Worm (Caenorhabditis elegans) whole organism, L4 larva: ENCODE measurements around the gene Y105C5A.1269.
A peak's percentile ranks its signal among the peaks of the same experiment; 100 is the strongest.
"Not testable (repeated sequence)": the region's sequence is repeated elsewhere in the genome, so short reads cannot be mapped to it uniquely, and the experiment has no call there.

ENCODE experiments used
- D1046.2 ChIP-seq: fragments of 200-800 bp; sonication (Bioruptor generic); IDR thresholded peaks from 2 replicates; pipeline ENCODE4 v1.3.6; 2022; ENCODE audit warnings: missing genetic modification characterization, missing compliant biosample characterization
- Y105C5A.15 ChIP-seq: fragments of 200-800 bp; sonication (Bioruptor generic); IDR thresholded peaks from 2 replicates; pipeline ENCODE4 v1.3.6; 2022; ENCODE audit warnings: missing genetic modification characterization, missing compliant biosample characterization
- Y48G9A.11 ChIP-seq: fragments of 200-800 bp; sonication (Bioruptor generic); IDR thresholded peaks from 2 replicates; pipeline ENCODE4 v1.3.6; 2022; ENCODE audit warnings: missing genetic modification reagents, missing genetic modification characterization, missing compliant biosample characterization
- Y5F2A.4 ChIP-seq: fragments of 200-800 bp; sonication (Bioruptor generic); optimal IDR thresholded peaks from 2 replicates; lab custom pipeline; 2018; ENCODE audit warnings: mild to moderate bottlenecking, missing genetic modification characterization, missing compliant biosample characterization
- Y75B8A.6 ChIP-seq: fragments of 200-800 bp; sonication (Bioruptor generic); IDR thresholded peaks from 2 replicates; pipeline ENCODE4 v1.3.6; 2022; ENCODE audit warnings: missing genetic modification reagents, missing genetic modification characterization, missing compliant biosample characterization
- ZK337.2 ChIP-seq: fragments of 200-800 bp; sonication (Bioruptor generic); IDR thresholded peaks from 2 replicates; pipeline ENCODE4 v1.3.6; 2022; ENCODE audit warnings: missing genetic modification reagents, missing genetic modification characterization, missing compliant biosample characterization
- ZK546.5 ChIP-seq, 2 experiments: sonication (generic microtip); optimal IDR thresholded peaks; 2 replicates each; lab custom pipeline; 2017; ENCODE audit warnings: missing biosample characterization in 2 of 2, missing genetic modification characterization in 2 of 2
- aha-1 ChIP-seq: fragments of 150-350 bp; peaks from one replicate; lab custom pipeline; 2014; ENCODE audit warnings: missing biosample characterization, missing genetic modification characterization
- aly-2 ChIP-seq: sonication (generic microtip); optimal IDR thresholded peaks from 2 replicates; lab custom pipeline; 2018; ENCODE audit warnings: missing biosample characterization, missing genetic modification characterization
- arid-1 ChIP-seq: fragments of 200-800 bp; sonication (Bioruptor generic); conservative IDR thresholded peaks from 2 replicates; pipeline ENCODE4 v1.3.6; 2022; ENCODE audit warnings: missing genetic modification reagents, missing genetic modification characterization, missing compliant biosample characterization
- ceh-32 ChIP-seq: sonication (generic microtip); optimal IDR thresholded peaks from 2 replicates; lab custom pipeline; 2016; ENCODE audit warnings: mild to moderate bottlenecking, missing genetic modification characterization, missing compliant biosample characterization; ENCODE audit not compliant: poor library complexity
- ceh-44 ChIP-seq: fragments of 200-800 bp; sonication (Bioruptor generic); IDR thresholded peaks from 2 replicates; pipeline ENCODE4 v1.3.6; 2022; ENCODE audit warnings: missing genetic modification reagents, missing genetic modification characterization, missing compliant biosample characterization
- ctbp-1 ChIP-seq: fragments of 200-800 bp; sonication (Bioruptor generic); IDR thresholded peaks from 2 replicates; pipeline ENCODE4 v1.3.6; 2022; ENCODE audit warnings: missing genetic modification reagents, missing genetic modification characterization, missing compliant biosample characterization
- daf-12 ChIP-seq: fragments of 150-350 bp; optimal IDR thresholded peaks from 2 replicates; lab custom pipeline; 2014; ENCODE audit warnings: missing biosample characterization, missing genetic modification reagents, missing genetic modification characterization
- daf-16 ChIP-seq, 3 experiments: sonication (generic microtip); optimal IDR thresholded peaks; 2 replicates each; lab custom pipeline; 2016 to 2017; ENCODE audit warnings: missing genetic modification characterization in 3 of 3, missing genetic modification reagents in 3 of 3, mild to moderate bottlenecking in 2 of 3, missing compliant biosample characterization in 2 of 3, missing biosample characterization in 1 of 3, moderate library complexity in 1 of 3
- daf-8 ChIP-seq: fragments of 200-800 bp; sonication (Bioruptor generic); IDR thresholded peaks from 2 replicates; pipeline ENCODE4 v1.3.6; 2022; ENCODE audit warnings: missing genetic modification characterization, missing compliant biosample characterization
- dmd-9 ChIP-seq: fragments of 200-800 bp; sonication (Bioruptor generic); IDR thresholded peaks from 2 replicates; pipeline ENCODE4 v1.3.6; 2022; ENCODE audit warnings: missing genetic modification reagents, missing genetic modification characterization, missing compliant biosample characterization
- duxl-1 ChIP-seq: sonication (generic microtip); optimal IDR thresholded peaks from 2 replicates; lab custom pipeline; 2016; ENCODE audit warnings: mild to moderate bottlenecking, missing genetic modification characterization, moderate library complexity, missing compliant biosample characterization; ENCODE audit not compliant: poor library complexity
- dve-1 ChIP-seq: sonication (generic microtip); optimal IDR thresholded peaks from 2 replicates; lab custom pipeline; 2017; ENCODE audit warnings: antibody characterized with exemption, mild to moderate bottlenecking, missing genetic modification characterization, missing compliant biosample characterization; ENCODE audit not compliant: insufficient read depth
- egl-43 ChIP-seq: fragments of 200-800 bp; sonication (Bioruptor generic); IDR thresholded peaks from 2 replicates; pipeline ENCODE4 v1.3.6; 2022; ENCODE audit warnings: missing genetic modification reagents, missing genetic modification characterization, missing compliant biosample characterization
- jun-1 ChIP-seq: fragments of 150-350 bp; optimal IDR thresholded peaks from 2 replicates; lab custom pipeline; 2014; ENCODE audit warnings: missing biosample characterization, missing genetic modification reagents, missing genetic modification characterization
- lin-1 ChIP-seq: fragments of 200-800 bp; sonication (Bioruptor generic); IDR thresholded peaks from 2 replicates; pipeline ENCODE4 v1.3.6; 2022; ENCODE audit warnings: missing genetic modification reagents, missing genetic modification characterization, missing compliant biosample characterization
- madf-5 ChIP-seq, 2 experiments: fragments of 200-800 bp; sonication (Bioruptor generic); IDR thresholded peaks; 2 replicates each; pipeline ENCODE4 v1.3.6; 2022; ENCODE audit warnings: missing compliant biosample characterization in 2 of 2, missing genetic modification characterization in 2 of 2
- madf-9 ChIP-seq: fragments of 200-800 bp; sonication (Bioruptor generic); conservative IDR thresholded peaks from 2 replicates; pipeline ENCODE4 v1.3.6; 2022; ENCODE audit warnings: missing genetic modification reagents, missing genetic modification characterization, missing compliant biosample characterization
- mdt-29 ChIP-seq: fragments of 200-800 bp; sonication (Bioruptor generic); IDR thresholded peaks from 2 replicates; pipeline ENCODE4 v1.3.6; 2022; ENCODE audit warnings: missing genetic modification reagents, missing genetic modification characterization, missing compliant biosample characterization
- mep-1 ChIP-seq: fragments of 150-350 bp; sonication (generic microtip); optimal IDR thresholded peaks from 3 replicates; lab custom pipeline; 2014; ENCODE audit warnings: missing biosample characterization, missing genetic modification characterization
- mxl-2 ChIP-seq: fragments of 200-800 bp; sonication (Bioruptor generic); conservative IDR thresholded peaks from 2 replicates; pipeline ENCODE4 v1.3.6; 2022; ENCODE audit warnings: missing genetic modification reagents, missing genetic modification characterization, missing compliant biosample characterization
- nhr-237 ChIP-seq: sonication (generic microtip); optimal IDR thresholded peaks from 2 replicates; lab custom pipeline; 2017; ENCODE audit warnings: missing biosample characterization, missing genetic modification characterization
- nhr-41 ChIP-seq: fragments of 200-800 bp; sonication (Bioruptor generic); IDR thresholded peaks from 2 replicates; pipeline ENCODE4 v1.3.6; 2022; ENCODE audit warnings: missing genetic modification reagents, missing genetic modification characterization, missing compliant biosample characterization
- pha-4 ChIP-seq, 2 experiments: fragments of 150-350 bp in 1 of 2; fragments of 200-800 bp in 1 of 2; sonication (Bioruptor generic) in 1 of 2; IDR thresholded peaks in 1 of 2; optimal IDR thresholded peaks in 1 of 2; 2 replicates each; pipeline versions ENCODE4 v1.3.6 to Lab custom; 2014 to 2022; ENCODE audit warnings: missing genetic modification characterization in 2 of 2, missing genetic modification reagents in 2 of 2, missing biosample characterization in 1 of 2, missing compliant biosample characterization in 1 of 2
- pqm-1 ChIP-seq: sonication (generic microtip); optimal IDR thresholded peaks from 2 replicates; lab custom pipeline; 2017; ENCODE audit warnings: missing biosample characterization, missing genetic modification characterization
- saeg-2 ChIP-seq: fragments of 200-800 bp; sonication (Bioruptor generic); IDR thresholded peaks from 2 replicates; pipeline ENCODE4 v1.3.6; 2022; ENCODE audit warnings: missing genetic modification reagents, missing genetic modification characterization, missing compliant biosample characterization
- set-16 ChIP-seq: fragments of 200-800 bp; sonication (Bioruptor generic); IDR thresholded peaks from 2 replicates; pipeline ENCODE4 v1.3.6; 2022; ENCODE audit warnings: missing genetic modification reagents, missing genetic modification characterization, missing compliant biosample characterization
- snpc-1.2 ChIP-seq: fragments of 200-800 bp; sonication (Bioruptor generic); IDR thresholded peaks from 2 replicates; pipeline ENCODE4 v1.3.6; 2022; ENCODE audit warnings: missing genetic modification reagents, missing genetic modification characterization, missing compliant biosample characterization
- spr-1 ChIP-seq: sonication (generic microtip); optimal IDR thresholded peaks from 2 replicates; lab custom pipeline; 2016; ENCODE audit warnings: mild to moderate bottlenecking, missing genetic modification characterization, missing compliant biosample characterization
- tra-1 ChIP-seq: fragments of 200-800 bp; sonication (Bioruptor generic); IDR thresholded peaks from 2 replicates; pipeline ENCODE4 v1.3.6; 2022; ENCODE audit warnings: missing genetic modification reagents, missing genetic modification characterization, missing compliant biosample characterization
- vab-7 ChIP-seq: fragments of 200-800 bp; sonication (Bioruptor generic); IDR thresholded peaks from 2 replicates; pipeline ENCODE4 v1.3.6; 2022; ENCODE audit warnings: missing genetic modification reagents, missing genetic modification characterization, missing compliant biosample characterization
- zag-1 ChIP-seq: fragments of 150-350 bp; optimal IDR thresholded peaks from 2 replicates; lab custom pipeline; 2014; ENCODE audit warnings: missing biosample characterization, missing genetic modification characterization
- zfp-3 ChIP-seq: fragments of 200-800 bp; sonication (Bioruptor generic); conservative IDR thresholded peaks from 2 replicates; pipeline ENCODE4 v1.3.6; 2022; ENCODE audit warnings: missing genetic modification reagents, missing genetic modification characterization, missing compliant biosample characterization

The Y105C5A.1269 gene

DNA sequence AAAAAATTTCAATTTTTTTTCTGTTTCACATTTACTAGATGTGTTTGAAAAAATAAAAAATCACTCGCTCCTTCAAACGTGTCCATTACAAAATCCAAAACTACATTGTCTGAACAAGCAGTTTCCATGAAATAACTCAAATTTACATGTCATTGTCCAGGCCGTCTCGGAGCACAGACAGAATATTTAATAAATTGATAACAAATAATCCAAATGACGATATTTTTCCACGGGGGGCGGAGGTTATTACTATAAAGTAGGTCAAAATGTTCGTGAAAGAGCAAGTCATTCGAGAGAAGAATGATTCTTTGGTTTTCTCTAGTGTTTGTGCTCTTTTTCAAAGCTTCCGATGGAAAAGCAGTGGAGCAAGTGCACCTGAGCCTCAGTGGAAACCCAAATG, 36.7 kb downstream of the Y105C5A.1269 start, which contains the start of gene Y105C5B.3:
Gene Y105C5B.3 (plus strand): TSS at position 301 of the 400 bp plus-strand sequence.
- TF ChIP-seq zfp-3 (GFP tag; lab: Robert Waterston, UW): no peak
- TF ChIP-seq aly-2: no peak
- no peak for TF ChIP-seq dmd-9
- TF ChIP-seq set-16 (GFP tag; lab: Robert Waterston, UW): no peak
- TF ChIP-seq daf-12 (tag; lab: Kevin White, UChicago): no peak
- TF ChIP-seq jun-1 (tag; lab: Kevin White, UChicago): no peak
- no peak for TF ChIP-seq dve-1 (tag; lab: Kevin White, UChicago)
- TF ChIP-seq spr-1 (tag; lab: Kevin White, UChicago): no peak
- no peak for TF ChIP-seq mep-1 (tag; lab: Kevin White, UChicago)
- TF ChIP-seq daf-16 (GFP tag; optimal IDR thresholded peaks at IDR 0.05; lab: Kevin White, UChicago): no peak
- TF ChIP-seq daf-16 (tag; optimal IDR thresholded peaks at IDR 0.05; lab: Kevin White, UChicago): no peak
- TF ChIP-seq pha-4 (GFP tag; IDR thresholded peaks at IDR 0.05; lab: Robert Waterston, UW): no peak
- no peak for TF ChIP-seq pha-4 (tag; optimal IDR thresholded peaks at IDR 0.05; lab: Kevin White, UChicago)
- no peak for TF ChIP-seq Y105C5A.15 (GFP tag; lab: Robert Waterston, UW)
- no peak for TF ChIP-seq egl-43 (GFP tag; lab: Robert Waterston, UW)
- no peak for TF ChIP-seq ZK546.5 (tag; optimal IDR thresholded peaks at IDR 0.05; lab: Kevin White, UChicago)
- TF ChIP-seq ceh-32 (tag; lab: Kevin White, UChicago): no peak
- TF ChIP-seq pqm-1 (tag; lab: Kevin White, UChicago): no peak
- no peak for TF ChIP-seq duxl-1 (tag; lab: Kevin White, UChicago)
- TF ChIP-seq snpc-1.2: no peak
- no peak for TF ChIP-seq saeg-2 (GFP tag; lab: Robert Waterston, UW)

DNA sequence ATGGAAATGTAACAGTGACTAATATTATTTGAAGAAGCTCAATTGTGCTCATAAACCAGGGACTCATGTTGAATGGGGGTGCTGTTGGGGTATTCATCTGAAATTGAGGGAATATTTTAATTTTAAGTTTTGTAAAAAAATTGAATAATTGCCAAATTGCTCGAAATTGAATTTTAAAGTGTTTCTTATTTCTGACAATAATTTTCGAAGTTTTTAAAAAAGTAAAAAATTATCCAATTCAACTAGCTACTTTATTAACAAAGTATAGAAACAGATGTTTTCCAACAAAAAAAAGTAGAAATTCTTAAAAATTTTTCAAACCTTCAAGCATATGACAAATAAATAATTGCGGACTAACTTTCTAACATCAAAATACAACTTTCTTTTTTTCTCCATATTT, 46.9 kb downstream of the Y105C5A.1269 start, which contains the start of gene srv-14:
Gene srv-14 (minus strand): TSS at position 101 of the 400 bp plus-strand sequence.
- TF ChIP-seq zag-1: no peak
- TF ChIP-seq Y5F2A.4 (GFP tag; lab: Kevin White, UChicago): no peak
- no peak for TF ChIP-seq daf-16 (GFP tag; optimal IDR thresholded peaks at IDR 0.05; lab: Kevin White, UChicago)
- no peak for TF ChIP-seq daf-16 (tag; optimal IDR thresholded peaks at IDR 0.05; lab: Kevin White, UChicago)
- TF ChIP-seq nhr-237: no peak
- TF ChIP-seq aha-1 (tag; lab: Kevin White, UChicago): peak; percentile 10

DNA sequence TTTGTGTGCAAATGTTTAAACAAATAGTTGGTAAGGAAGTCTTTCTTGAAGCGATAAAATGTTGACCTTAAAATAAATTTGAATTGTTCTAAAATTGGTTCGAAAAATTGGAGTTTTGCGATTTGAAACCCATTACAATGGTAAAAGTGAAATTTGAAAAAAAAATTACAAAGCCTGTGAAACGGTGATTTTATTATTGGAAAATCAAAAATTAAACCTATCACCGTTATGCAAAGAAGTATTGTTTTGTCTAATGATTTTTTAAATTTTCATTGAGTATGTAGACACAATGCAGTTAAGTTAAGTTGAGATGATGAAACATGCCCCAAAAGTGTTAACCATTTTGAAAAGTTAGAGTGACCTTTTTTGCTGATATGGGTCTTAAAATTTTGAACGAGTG, 47.6 kb downstream of the Y105C5A.1269 start:
- TF ChIP-seq daf-8 (GFP tag; lab: Robert Waterston, UW) (no peak), snpc-1.2 (peak; percentile 53; the same call in 1 of the 2 replicates)

DNA sequence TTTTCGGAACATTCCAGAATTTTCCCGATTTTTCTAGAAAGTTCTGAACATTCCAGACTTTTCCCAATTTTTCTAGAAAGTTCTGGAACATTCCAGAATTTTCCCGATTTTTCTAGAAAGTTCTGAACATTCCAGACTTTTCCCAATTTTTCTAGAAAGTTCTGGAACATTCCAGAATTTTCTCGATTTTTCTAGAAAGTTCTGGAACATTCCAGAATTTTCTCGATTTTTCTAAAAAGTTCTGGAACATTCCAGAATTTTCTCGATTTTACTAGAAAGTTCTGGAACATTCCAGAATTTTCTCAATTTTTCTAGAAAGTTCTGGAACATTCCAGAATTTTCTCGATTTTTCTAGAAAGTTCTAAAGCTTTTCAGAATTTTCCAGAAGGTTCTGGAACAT, 48.7 kb downstream of the Y105C5A.1269 start:
- peak; percentile 97 for TF ChIP-seq snpc-1.2
- TF ChIP-seq ceh-44 (GFP tag; lab: Robert Waterston, UW): peak; percentile 97
- peak; percentile 100 for TF ChIP-seq Y105C5A.15 (GFP tag; lab: Robert Waterston, UW)
- TF ChIP-seq mdt-29: peak; percentile 100
- TF ChIP-seq lin-1 (GFP tag; lab: Robert Waterston, UW): peak; percentile 98
- peak; percentile 96 for TF ChIP-seq vab-7 (GFP tag; lab: Robert Waterston, UW)
- peak; percentile 90 for TF ChIP-seq zfp-3 (GFP tag; lab: Robert Waterston, UW)
- peak; percentile 98 for TF ChIP-seq arid-1 (GFP tag; lab: Robert Waterston, UW)
- TF ChIP-seq madf-9: peak; percentile 76
- 0 out of 2 replicates have a peak, but pooled peaks have one; percentile 73 for TF ChIP-seq mxl-2
- TF ChIP-seq Y48G9A.11 (GFP tag; lab: Robert Waterston, UW): peak; percentile 89
- TF ChIP-seq Y75B8A.6 (GFP tag; lab: Robert Waterston, UW): peak; percentile 99
- TF ChIP-seq madf-5 (GFP tag; IDR thresholded peaks at IDR 0.05; lab: Robert Waterston, UW): peak; percentile 15 to 99; a peak in 2 of 4 replicates
- TF ChIP-seq pha-4 (GFP tag; IDR thresholded peaks at IDR 0.05; lab: Robert Waterston, UW): peak; percentile 97
- not testable (repeated sequence) for TF ChIP-seq pha-4 (tag; optimal IDR thresholded peaks at IDR 0.05; lab: Kevin White, UChicago)
- peak; percentile 87 for TF ChIP-seq dmd-9
- peak; percentile 91; the same call in 1 of the 2 replicates for TF ChIP-seq ctbp-1 (GFP tag; lab: Robert Waterston, UW)
- peak; percentile 90; the same call in 1 of the 2 replicates for TF ChIP-seq nhr-41 (GFP tag; lab: Robert Waterston, UW)
- TF ChIP-seq ZK337.2 (GFP tag; lab: Robert Waterston, UW): peak; percentile 79; the same call in 1 of the 2 replicates
- TF ChIP-seq D1046.2 (GFP tag; lab: Robert Waterston, UW): peak; percentile 61; the same call in 1 of the 2 replicates
- peak; percentile 85; the same call in 1 of the 2 replicates for TF ChIP-seq tra-1
